Worm (Caenorhabditis elegans): ENCODE measurements around the gene rps-29.

- TF ChIP-seq lin-13 (GFP tag; optimal IDR thresholded peaks at IDR 0.05) (no peak), dmd-4 (tag; optimal IDR thresholded peaks at IDR 0.05) (no peak), aly-2 (tag; optimal IDR thresholded peaks at IDR 0.05) (no peak), unc-62 (GFP tag; optimal IDR thresholded peaks at IDR 0.05) (no peak), R02D3.7 (tag; optimal IDR thresholded peaks at IDR 0.05) (no peak)
Observed at ce11 chrIII:842630-843029, 48.5 kb downstream of the rps-29 start, which contains the start of gene far-8.
